Fruit fly (Drosophila melanogaster): ENCODE results near the gene CG14260.

CG14260 gene

dm6 chr3R:27282286-27282685, 17.0 kb downstream of the CG14260 start, which contains the start of gene mrt:
mrt (minus strand) TSS chr3R:27282661.
- TF ChIP-seq Stat92E (GFP tag; optimal IDR thresholded peaks at IDR 0.05), result no peak
- TF ChIP-seq CG13123 (GFP tag; optimal IDR thresholded peaks at IDR 0.05), result no peak
- no peak for TF ChIP-seq hkb (optimal IDR thresholded peaks at IDR 0.05)
- TF ChIP-seq hkb (GFP tag; IDR thresholded peaks at IDR 0.05), result no peak
- peak; percentile 50; the same call in 1 of the 3 replicates for TF ChIP-seq dysf (GFP tag; IDR thresholded peaks at IDR 0.05)
- peak; percentile 10 for TF ChIP-seq CG8281 (tag; optimal IDR thresholded peaks at IDR 0.05)
- TF ChIP-seq ro (GFP tag; IDR thresholded peaks at IDR 0.05), result no peak
- TF ChIP-seq slbo (GFP tag; IDR thresholded peaks at IDR 0.05), result peak; percentile 77
- TF ChIP-seq Optix (GFP tag; IDR thresholded peaks at IDR 0.05), result no peak
- no peak for TF ChIP-seq ham (GFP tag; IDR thresholded peaks at IDR 0.05)
- peak; percentile 54 for TF ChIP-seq ind (GFP tag; optimal IDR thresholded peaks at IDR 0.05)
- TF ChIP-seq pros (GFP tag; optimal IDR thresholded peaks at IDR 0.05), result no peak
- peak; percentile 45 for TF ChIP-seq CG12155 (GFP tag; optimal IDR thresholded peaks at IDR 0.05)
- peak; percentile 17; the same call in 2 of the 3 replicates for TF ChIP-seq CG14050 (GFP tag; IDR thresholded peaks at IDR 0.05)
- TF ChIP-seq CG12942 (GFP tag; optimal IDR thresholded peaks at IDR 0.05), result peak; percentile 21
- TF ChIP-seq pita (GFP tag; optimal IDR thresholded peaks at IDR 0.05), result no peak
- TF ChIP-seq Hr3 (GFP tag; optimal IDR thresholded peaks at IDR 0.05), result peak; percentile 20
- TF ChIP-seq lola (GFP tag; optimal IDR thresholded peaks at IDR 0.05), result peak in 1 of 3 experiments; percentile 23
- no peak for TF ChIP-seq CG12219 (GFP tag; optimal IDR thresholded peaks at IDR 0.05)
- TF ChIP-seq CG8359 (GFP tag; optimal IDR thresholded peaks at IDR 0.05; ENCODE audit: borderline replicate concordance), result no peak
- peak; percentile 66 for TF ChIP-seq mam (GFP tag; optimal IDR thresholded peaks at IDR 0.05)
- no peak for TF ChIP-seq Awh (GFP tag; IDR thresholded peaks at IDR 0.05)
- no peak for TF ChIP-seq Dll (GFP tag; IDR thresholded peaks at IDR 0.05; ENCODE audit: partially characterized antibody)
- TF ChIP-seq Mad (GFP tag; optimal IDR thresholded peaks at IDR 0.05), result no peak
- TF ChIP-seq CG18476 (GFP tag; optimal IDR thresholded peaks at IDR 0.05), result peak; percentile 35
- no peak for TF ChIP-seq abd-A (tag; optimal IDR thresholded peaks at IDR 0.05)
- peak; percentile 61 for TF ChIP-seq ems (GFP tag; optimal IDR thresholded peaks at IDR 0.05)
- no peak for TF ChIP-seq gcm2 (GFP tag; optimal IDR thresholded peaks at IDR 0.05)
- peak; percentile 27 for TF ChIP-seq CG12744 (GFP tag; optimal IDR thresholded peaks at IDR 0.05)
- peak; percentile 50; the same call in 1 of the 3 replicates for TF ChIP-seq CG11560 (tag; IDR thresholded peaks at IDR 0.05)
- TF ChIP-seq dimm (GFP tag; IDR thresholded peaks at IDR 0.05), result no peak
- no peak for TF ChIP-seq hb (GFP tag; IDR thresholded peaks at IDR 0.05; ENCODE audit: partially characterized antibody)
- TF ChIP-seq oc (tag; optimal IDR thresholded peaks at IDR 0.05), result peak; percentile 59
- peak; percentile 54 for TF ChIP-seq PHDP (tag; optimal IDR thresholded peaks at IDR 0.05)
- TF ChIP-seq fd3F (GFP tag; optimal IDR thresholded peaks at IDR 0.05), result peak; percentile 54
- peak; percentile 14; the same call in 1 of the 3 replicates for TF ChIP-seq B-H1 (GFP tag; IDR thresholded peaks at IDR 0.05)
- TF ChIP-seq ac (GFP tag; optimal IDR thresholded peaks at IDR 0.05), result no peak
- TF ChIP-seq dati (GFP tag; IDR thresholded peaks at IDR 0.05), result no peak
- no peak for TF ChIP-seq tap (tag; optimal IDR thresholded peaks at IDR 0.05)
- no peak for TF ChIP-seq CG8765 (GFP tag; IDR thresholded peaks at IDR 0.05)
- no peak for TF ChIP-seq CG14860 (GFP tag; IDR thresholded peaks at IDR 0.05; ENCODE audit: partially characterized antibody)
- peak; percentile 4 for TF ChIP-seq CG14710 (tag; optimal IDR thresholded peaks at IDR 0.05)
- TF ChIP-seq CG15601 (tag; optimal IDR thresholded peaks at IDR 0.05), result no peak
- no peak for TF ChIP-seq trh (GFP tag; optimal IDR thresholded peaks at IDR 0.05)
- no peak for TF ChIP-seq CG17612 (GFP tag; IDR thresholded peaks at IDR 0.05)
- TF ChIP-seq Chrac-16 (GFP tag; optimal IDR thresholded peaks at IDR 0.05), result peak; percentile 47
- TF ChIP-seq CG1529 (GFP tag; optimal IDR thresholded peaks at IDR 0.05), result no peak
- TF ChIP-seq CG17328 (GFP tag; IDR thresholded peaks at IDR 0.05), result 0 out of 2 replicates have a peak, but pooled peaks have one; percentile 43
- TF ChIP-seq GATAe (GFP tag; conservative IDR thresholded peaks at IDR 0.05), result no peak
- TF ChIP-seq cg (GFP tag; optimal IDR thresholded peaks at IDR 0.05), result no peak
- peak; percentile 53 for TF ChIP-seq sisA (GFP tag; IDR thresholded peaks at IDR 0.05)
